Worm (Caenorhabditis elegans) whole organism, L2 larva: ENCODE data around the gene Y62E10A.23.

Source experiments
- F13H6.1 ChIP-seq: sonication (generic microtip); optimal IDR thresholded peaks from 2 replicates; lab custom pipeline; 2016; ENCODE audit warnings: missing genetic modification characterization, missing compliant biosample characterization
- ama-1 ChIP-seq: fragments of 150-350 bp; optimal IDR thresholded peaks from 2 replicates; lab custom pipeline; 2018; ENCODE audit warnings: inconsistent platforms
- blmp-1 ChIP-seq: sonication (generic microtip); optimal IDR thresholded peaks from 2 replicates; lab custom pipeline; 2017; ENCODE audit warnings: missing genetic modification characterization, mild to moderate bottlenecking, missing compliant biosample characterization, antibody characterized with exemption, moderate library complexity; ENCODE audit not compliant: insufficient read depth
- ceh-16 ChIP-seq: fragments of 150-350 bp; optimal IDR thresholded peaks from 2 replicates; lab custom pipeline; 2014; ENCODE audit warnings: missing biosample characterization, missing genetic modification characterization
- egl-27 ChIP-seq: sonication (generic microtip); optimal IDR thresholded peaks from 3 replicates; lab custom pipeline; 2017; ENCODE audit warnings: missing biosample characterization, missing genetic modification reagents, missing genetic modification characterization
- elt-3 ChIP-seq: sonication (generic microtip); optimal IDR thresholded peaks from 2 replicates; lab custom pipeline; 2017; ENCODE audit warnings: missing biosample characterization, missing genetic modification characterization
- fos-1 ChIP-seq: fragments of 150-350 bp; optimal IDR thresholded peaks from 2 replicates; lab custom pipeline; 2014; ENCODE audit warnings: missing biosample characterization, missing genetic modification characterization
- lin-13 ChIP-seq: fragments of 150-350 bp; optimal IDR thresholded peaks from 2 replicates; lab custom pipeline; 2014; ENCODE audit warnings: missing biosample characterization, missing genetic modification reagents, missing genetic modification characterization
- lin-39 ChIP-seq: fragments of 150-350 bp; optimal IDR thresholded peaks from 2 replicates; lab custom pipeline; 2014; ENCODE audit warnings: missing biosample characterization, missing genetic modification reagents, missing genetic modification characterization
- lsy-2 ChIP-seq, 2 experiments: fragments of 150-350 bp in 1 of 2; sonication (generic microtip) in 1 of 2; optimal IDR thresholded peaks; 2 replicates each; lab custom pipeline; 2014 to 2017; ENCODE audit warnings: missing biosample characterization in 2 of 2, missing genetic modification characterization in 2 of 2
- nhr-23 ChIP-seq: fragments of 150-350 bp; optimal IDR thresholded peaks from 2 replicates; lab custom pipeline; 2014; ENCODE audit warnings: missing biosample characterization, missing genetic modification reagents, missing genetic modification characterization
- nhr-25 ChIP-seq: fragments of 150-350 bp; sonication (generic microtip); optimal IDR thresholded peaks from 3 replicates; lab custom pipeline; 2014; ENCODE audit warnings: missing biosample characterization, missing genetic modification characterization
- snpc-4 ChIP-seq: fragments of 150-350 bp; optimal IDR thresholded peaks from 2 replicates; lab custom pipeline; 2014; ENCODE audit warnings: missing biosample characterization, missing genetic modification characterization
- unc-62 ChIP-seq: fragments of 150-350 bp; optimal IDR thresholded peaks from 2 replicates; lab custom pipeline; 2014; ENCODE audit warnings: missing biosample characterization, missing genetic modification reagents, missing genetic modification characterization

DNA sequence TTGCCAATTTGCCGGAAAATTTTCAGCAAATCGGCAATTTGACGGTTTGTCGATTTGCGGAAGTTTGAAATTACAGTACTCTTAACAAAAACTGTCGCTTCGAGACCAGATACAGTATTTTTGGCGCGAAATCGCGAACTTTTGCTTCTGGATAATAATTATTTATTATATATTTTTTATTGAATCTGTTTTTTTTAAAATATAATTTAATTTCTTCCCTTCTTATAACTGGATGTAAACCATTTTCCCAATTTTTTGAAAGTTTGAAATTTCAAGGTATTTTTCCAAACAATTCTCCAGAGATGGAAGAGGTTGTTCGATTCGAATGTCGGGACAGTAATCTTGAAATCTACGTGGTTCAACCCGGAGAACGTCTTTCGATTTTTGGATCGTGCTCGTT, 36.1 kb downstream of the Y62E10A.23 start, which contains the start of gene nol-9:
- TF ChIP-seq elt-3 (tag; lab: Kevin White, UChicago) (no peak), unc-62 (GFP tag; lab: Kevin White, UChicago) (no peak), egl-27 (tag; lab: Kevin White, UChicago) (no peak), lin-39 (no peak), F13H6.1 (tag; lab: Kevin White, UChicago) (no peak), ama-1 (lab: Kevin White, UChicago) (no peak), ceh-16 (tag; lab: Kevin White, UChicago) (no peak), lin-13 (GFP tag; lab: Kevin White, UChicago) (no peak), blmp-1 (no peak), nhr-25 (tag; lab: Kevin White, UChicago) (no peak), lsy-2 (tag; optimal IDR thresholded peaks at IDR 0.05; lab: Kevin White, UChicago) (no peak), nhr-23 (tag; lab: Kevin White, UChicago) (no peak), snpc-4 (tag; lab: Kevin White, UChicago) (no peak), fos-1 (tag; lab: Kevin White, UChicago) (no peak)
